Worm (Caenorhabditis elegans) whole organism, midembryonic: Measurements from ENCODE around the gene F43C11.4.

Experiments
- T22C8.4 ChIP-seq: fragments of 200-800 bp; sonication (Bioruptor generic); IDR thresholded peaks from 2 replicates; pipeline ENCODE4 v1.3.6; 2022; ENCODE audit warnings: missing genetic modification characterization, missing compliant biosample characterization
- cog-1 ChIP-seq: sonication (generic microtip); optimal IDR thresholded peaks from 2 replicates; lab custom pipeline; 2016; ENCODE audit warnings: missing genetic modification characterization, missing compliant biosample characterization
- flt-1 ChIP-seq: fragments of 200-800 bp; sonication (Bioruptor generic); IDR thresholded peaks from 2 replicates; pipeline ENCODE4 v1.3.6; 2022; ENCODE audit warnings: missing genetic modification characterization, missing compliant biosample characterization
- klf-2 ChIP-seq: fragments of 200-800 bp; sonication (Bioruptor generic); conservative IDR thresholded peaks from 2 replicates; pipeline ENCODE4 v1.3.6; 2022; ENCODE audit warnings: missing genetic modification reagents, missing genetic modification characterization, missing compliant biosample characterization
- med-1 ChIP-seq: sonication (generic microtip); optimal IDR thresholded peaks from 2 replicates; lab custom pipeline; 2017; ENCODE audit warnings: missing genetic modification characterization, mild to moderate bottlenecking, missing compliant biosample characterization, antibody characterized with exemption, missing genetic modification reagents; ENCODE audit not compliant: insufficient read depth
- ref-1 ChIP-seq: fragments of 200-800 bp; sonication (Bioruptor generic); conservative IDR thresholded peaks from 2 replicates; pipeline ENCODE4 v1.3.6; 2022; ENCODE audit warnings: missing genetic modification reagents, missing genetic modification characterization, missing compliant biosample characterization
- tab-1 ChIP-seq: fragments of 200-800 bp; sonication (Bioruptor generic); IDR thresholded peaks from 2 replicates; pipeline ENCODE4 v1.3.6; 2022; ENCODE audit warnings: missing genetic modification characterization, missing compliant biosample characterization
- ztf-23 ChIP-seq: fragments of 200-800 bp; sonication (Bioruptor generic); IDR thresholded peaks from 2 replicates; pipeline ENCODE4 v1.3.6; 2022; ENCODE audit warnings: missing genetic modification reagents, missing genetic modification characterization, missing compliant biosample characterization
- ztf-29 ChIP-seq: fragments of 200-800 bp; sonication (Bioruptor generic); IDR thresholded peaks from 2 replicates; pipeline ENCODE4 v1.3.6; 2022; ENCODE audit warnings: missing genetic modification reagents, missing genetic modification characterization, missing compliant biosample characterization

The F43C11.4 gene

DNA sequence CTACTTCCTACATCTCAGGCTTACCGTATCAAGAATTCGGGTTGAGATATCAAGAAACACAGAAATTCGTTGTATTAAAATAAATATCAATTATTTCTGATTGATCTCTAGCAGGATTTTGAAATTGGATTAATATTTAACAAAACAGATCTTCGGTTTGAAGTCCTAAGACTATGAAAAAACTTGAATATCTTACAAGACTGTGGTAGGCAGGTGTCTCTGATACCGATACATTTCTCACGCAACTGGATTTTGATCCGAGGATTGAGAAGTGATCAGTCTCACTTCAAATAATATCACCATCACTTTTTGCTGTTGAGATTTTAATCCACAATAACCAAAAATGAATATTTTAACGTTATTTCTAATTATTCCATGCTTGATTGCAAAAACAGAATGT, at the start of gene F43C11.4:
F43C11.4 (plus strand) TSS at position 301 of the 400 bp plus-strand sequence.
- no peak for TF ChIP-seq tab-1 (GFP tag; lab: Robert Waterston, UW)
- no peak for TF ChIP-seq ztf-23 (GFP tag; lab: Robert Waterston, UW)
- TF ChIP-seq ztf-29 (GFP tag; lab: Robert Waterston, UW), result no peak
- TF ChIP-seq cog-1 (tag; lab: Kevin White, UChicago), result no peak
- TF ChIP-seq flt-1, result no peak
- TF ChIP-seq klf-2, result no peak

DNA sequence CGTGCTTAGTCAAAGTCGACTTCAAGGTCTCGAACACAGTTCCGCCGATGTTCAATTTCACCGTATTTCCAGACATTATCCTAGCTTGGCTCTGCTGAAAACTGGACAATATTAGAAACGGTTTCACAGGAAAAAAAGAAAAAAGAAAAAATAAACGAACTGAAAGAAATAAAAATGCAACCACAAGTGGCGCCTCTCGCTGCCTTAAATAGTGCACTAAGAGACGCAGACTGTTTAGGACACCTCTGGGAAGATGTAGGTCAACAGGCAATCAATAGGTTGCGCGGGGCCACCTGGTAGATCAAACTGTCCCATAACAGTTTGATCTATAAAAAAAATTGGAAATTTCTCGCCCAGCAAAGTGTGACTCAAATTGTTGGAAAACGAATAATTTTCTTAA, 48.0 kb upstream of the F43C11.4 start, which contains the start of gene B0281.4:
B0281.4 (minus strand) TSS at position 101 of the 400 bp plus-strand sequence.
- TF ChIP-seq cog-1 (tag; lab: Kevin White, UChicago) (no peak), ztf-29 (GFP tag; lab: Robert Waterston, UW) (no peak), klf-2 (no peak), ref-1 (GFP tag; lab: Robert Waterston, UW) (no peak)

DNA sequence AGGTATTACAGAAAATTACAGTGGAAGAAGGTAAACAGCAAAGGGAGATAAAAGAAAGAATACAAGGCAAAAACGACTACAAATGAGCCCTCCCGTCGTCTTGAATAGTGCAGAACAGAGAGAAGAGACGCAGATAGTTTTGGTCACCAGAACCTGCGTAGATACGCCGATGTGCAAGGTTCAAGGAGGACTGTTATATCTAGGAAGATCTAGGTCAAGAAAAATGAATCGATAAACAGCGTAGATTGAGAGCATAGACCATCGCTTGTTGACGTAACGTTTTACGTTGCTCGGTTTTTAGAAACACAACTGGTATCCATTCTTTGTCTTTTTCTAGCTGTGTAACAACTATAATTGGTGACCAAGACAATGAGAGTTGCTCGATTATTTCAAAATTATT, 45.9 kb upstream of the F43C11.4 start, which contains the start of gene B0281.5:
B0281.5 (minus strand) TSS at position 101 of the 400 bp plus-strand sequence.
- TF ChIP-seq cog-1 (tag; lab: Kevin White, UChicago), result no peak
- no peak for TF ChIP-seq tab-1 (GFP tag; lab: Robert Waterston, UW)
- no peak for TF ChIP-seq T22C8.4
- no peak for TF ChIP-seq ref-1 (GFP tag; lab: Robert Waterston, UW)
- no peak for TF ChIP-seq ztf-23 (GFP tag; lab: Robert Waterston, UW)
- TF ChIP-seq ztf-29 (GFP tag; lab: Robert Waterston, UW), result no peak
- no peak for TF ChIP-seq klf-2
- TF ChIP-seq med-1 (GFP tag; lab: Kevin White, UChicago), result no peak
- TF ChIP-seq flt-1, result no peak

DNA sequence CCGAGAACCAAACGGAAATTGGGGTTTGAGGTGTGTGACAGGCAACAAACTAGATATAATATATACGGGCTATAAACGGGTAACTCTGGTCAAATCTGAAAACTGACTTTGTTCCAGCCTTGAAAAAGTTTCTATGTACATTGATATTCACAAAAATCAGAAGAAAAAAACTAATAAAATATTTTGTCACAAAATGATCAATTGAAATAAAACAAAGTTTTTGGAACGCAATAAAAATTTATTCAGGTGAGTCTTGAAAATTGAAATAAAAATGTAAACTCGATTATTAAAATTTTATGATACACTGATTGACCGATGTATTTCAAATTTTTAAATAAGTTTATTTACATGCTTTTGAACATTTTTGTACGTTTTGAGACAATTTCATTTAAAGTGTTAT, 44.4 kb upstream of the F43C11.4 start, which contains the start of gene B0281.6:
B0281.6 (minus strand) TSS at position 101 of the 400 bp plus-strand sequence.
- no peak for TF ChIP-seq ztf-23 (GFP tag; lab: Robert Waterston, UW)
- TF ChIP-seq med-1 (GFP tag; lab: Kevin White, UChicago), result no peak
- no peak for TF ChIP-seq ztf-29 (GFP tag; lab: Robert Waterston, UW)
- no peak for TF ChIP-seq ref-1 (GFP tag; lab: Robert Waterston, UW)
- TF ChIP-seq cog-1 (tag; lab: Kevin White, UChicago), result no peak
- TF ChIP-seq tab-1 (GFP tag; lab: Robert Waterston, UW), result no peak

DNA sequence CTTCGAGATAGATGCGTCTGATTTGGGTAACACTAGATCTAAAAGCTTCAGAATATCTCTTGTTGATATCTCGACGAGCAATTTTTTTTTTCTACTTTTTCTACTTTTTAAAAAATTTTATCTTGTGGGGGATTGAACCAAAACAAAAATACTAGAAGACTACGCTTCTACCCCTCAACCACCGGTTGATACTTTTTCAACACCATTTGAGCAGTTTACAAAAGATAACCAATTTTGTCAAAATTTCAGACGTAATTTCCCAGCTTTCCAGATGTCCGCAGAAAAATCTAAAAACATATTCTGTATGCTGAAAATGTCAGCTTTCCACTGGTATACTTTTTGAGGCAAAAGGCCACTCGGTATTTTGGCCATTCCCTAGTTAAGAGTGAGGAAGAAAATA, 42.2 kb upstream of the F43C11.4 start:
- TF ChIP-seq tab-1 (GFP tag; lab: Robert Waterston, UW) (no peak), ztf-23 (GFP tag; lab: Robert Waterston, UW) (no peak)

DNA sequence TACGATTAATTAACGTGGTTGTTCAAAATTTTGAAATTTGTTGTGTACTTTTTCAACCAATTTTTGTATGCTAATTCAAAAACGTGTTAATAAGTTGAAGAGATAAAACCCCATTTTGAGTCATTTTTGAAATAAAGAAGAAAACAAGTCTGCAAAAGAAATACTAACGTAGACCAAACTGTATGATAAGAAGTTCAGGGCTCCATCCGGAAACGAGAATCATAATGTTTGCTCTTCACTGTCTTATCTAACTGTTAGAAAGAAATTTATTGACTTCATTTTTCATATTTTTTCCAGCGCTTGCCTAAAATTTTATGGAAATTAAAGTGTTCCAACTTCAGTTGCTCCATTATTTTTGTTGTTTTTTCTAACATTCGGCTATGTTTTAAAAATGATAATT, 41.3 kb upstream of the F43C11.4 start:
- TF ChIP-seq T22C8.4, result no peak
- TF ChIP-seq ztf-23 (GFP tag; lab: Robert Waterston, UW), result no peak
- TF ChIP-seq flt-1, result no peak
- no peak for TF ChIP-seq tab-1 (GFP tag; lab: Robert Waterston, UW)
- TF ChIP-seq ztf-29 (GFP tag; lab: Robert Waterston, UW), result no peak
- TF ChIP-seq med-1 (GFP tag; lab: Kevin White, UChicago), result no peak
- TF ChIP-seq cog-1 (tag; lab: Kevin White, UChicago), result no peak
- TF ChIP-seq klf-2, result no peak
- no peak for TF ChIP-seq ref-1 (GFP tag; lab: Robert Waterston, UW)

DNA sequence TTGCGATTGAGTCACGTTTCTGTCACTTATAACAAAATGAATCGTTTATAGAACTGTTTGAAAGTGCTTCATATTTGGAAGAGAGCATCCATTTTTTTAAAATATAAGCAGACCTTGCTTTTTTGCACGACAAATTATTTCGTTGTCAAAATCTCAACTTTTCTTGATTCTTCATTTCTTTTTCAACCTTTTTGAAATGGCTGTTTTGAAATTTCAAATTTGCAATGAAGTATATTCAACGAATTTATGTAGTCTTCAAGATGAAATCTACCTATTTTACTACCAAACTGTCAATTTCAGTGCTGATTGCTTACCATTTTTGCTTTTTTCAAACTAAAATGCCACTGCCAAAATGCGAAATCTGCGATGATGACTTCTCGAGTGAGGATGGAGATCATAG, 40.0 kb upstream of the F43C11.4 start, which contains the start of gene B0281.3:
B0281.3 (plus strand) TSS at position 301 of the 400 bp plus-strand sequence.
- TF ChIP-seq tab-1 (GFP tag; lab: Robert Waterston, UW), result no peak
- TF ChIP-seq ztf-23 (GFP tag; lab: Robert Waterston, UW), result no peak
- no peak for TF ChIP-seq T22C8.4
- TF ChIP-seq ztf-29 (GFP tag; lab: Robert Waterston, UW), result no peak
- TF ChIP-seq med-1 (GFP tag; lab: Kevin White, UChicago), result no peak
- TF ChIP-seq klf-2, result no peak
- no peak for TF ChIP-seq flt-1

DNA sequence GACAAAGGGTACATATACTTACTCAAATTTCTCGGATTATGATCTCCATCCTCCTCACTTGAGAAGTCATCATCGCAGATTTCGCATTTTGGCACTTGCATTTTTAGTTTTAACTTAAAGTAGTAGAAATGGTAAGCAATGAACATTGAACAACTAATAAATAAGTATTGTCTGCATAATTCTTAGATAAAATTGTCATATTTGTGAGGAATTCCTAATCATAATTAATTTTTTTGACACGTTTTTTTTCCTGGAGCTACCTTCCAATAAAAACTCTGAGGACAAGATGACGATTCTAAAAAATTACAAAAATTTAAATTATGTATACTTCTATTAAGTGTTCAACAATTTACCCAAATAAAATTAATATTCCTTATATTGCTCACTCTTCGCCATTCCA, 34.0 kb upstream of the F43C11.4 start, which contains the start of the genes trim-21 and B0281.1:
trim-21 (minus strand) TSS at position 101 of the 400 bp plus-strand sequence.
B0281.1 (plus strand) TSS at position 321 of the 400 bp plus-strand sequence.
- no peak for TF ChIP-seq T22C8.4
- no peak for TF ChIP-seq cog-1 (tag; lab: Kevin White, UChicago)
- TF ChIP-seq ztf-23 (GFP tag; lab: Robert Waterston, UW), result no peak
- TF ChIP-seq med-1 (GFP tag; lab: Kevin White, UChicago), result no peak
- TF ChIP-seq ztf-29 (GFP tag; lab: Robert Waterston, UW), result no peak
- TF ChIP-seq ref-1 (GFP tag; lab: Robert Waterston, UW), result no peak
- no peak for TF ChIP-seq flt-1
- TF ChIP-seq klf-2, result no peak
- TF ChIP-seq tab-1 (GFP tag; lab: Robert Waterston, UW), result no peak

DNA sequence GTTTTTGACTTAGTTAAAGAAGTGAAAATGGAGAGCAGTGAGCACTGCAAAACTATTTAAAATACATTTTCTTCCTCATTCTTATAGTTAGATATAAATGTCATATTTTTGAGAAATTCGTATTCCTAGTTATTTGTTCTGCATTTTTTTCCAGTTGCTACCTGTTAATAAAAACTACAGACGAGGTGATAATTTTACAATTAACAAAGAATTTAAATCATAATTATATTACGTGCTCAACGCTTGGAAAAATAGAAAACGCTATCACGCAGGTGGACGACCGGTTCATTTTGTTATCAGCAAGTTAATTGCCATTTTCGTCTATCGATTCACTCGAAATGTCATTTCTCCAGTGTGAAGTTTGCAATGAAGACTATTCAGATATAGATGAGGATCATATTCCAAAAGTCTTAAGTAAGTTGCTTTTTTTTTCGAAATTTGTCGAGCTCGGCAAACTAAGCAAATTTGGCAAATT, 28.9 kb upstream of the F43C11.4 start, which contains the start of the genes ZK1240.5 and ZK1240.9:
ZK1240.5 (minus strand) TSS at position 51 of the 475 bp plus-strand sequence.
ZK1240.9 (plus strand) TSS at position 307 of the 475 bp plus-strand sequence.
- TF ChIP-seq T22C8.4 (no peak), ztf-23 (GFP tag; lab: Robert Waterston, UW) (no peak), cog-1 (tag; lab: Kevin White, UChicago) (no peak), klf-2 (no peak)

DNA sequence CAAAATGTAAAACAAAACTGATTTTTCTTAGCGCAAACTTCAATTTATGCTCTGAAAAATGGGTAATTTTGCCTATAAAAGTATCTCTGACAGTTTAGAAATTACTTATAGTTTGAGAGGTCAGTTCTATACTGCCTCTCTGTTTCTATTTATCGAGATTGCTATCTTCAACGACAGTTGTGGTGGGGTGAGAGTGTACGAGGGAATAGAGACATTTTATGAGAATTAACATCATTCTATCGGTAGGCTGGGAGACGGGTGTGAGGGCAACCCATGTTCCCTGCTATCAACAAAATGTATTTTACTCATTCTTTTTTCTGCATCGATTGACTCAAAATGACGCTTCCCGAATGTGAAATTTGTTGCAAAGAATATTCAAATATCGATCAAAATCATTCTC, 26.7 kb upstream of the F43C11.4 start, which contains the start of gene ZK1240.3:
ZK1240.3 (plus strand) TSS at position 238 of the 400 bp plus-strand sequence.
- TF ChIP-seq ref-1 (GFP tag; lab: Robert Waterston, UW) (no peak), tab-1 (GFP tag; lab: Robert Waterston, UW) (no peak), ztf-29 (GFP tag; lab: Robert Waterston, UW) (no peak), flt-1 (no peak), cog-1 (tag; lab: Kevin White, UChicago) (no peak), T22C8.4 (no peak), ztf-23 (GFP tag; lab: Robert Waterston, UW) (no peak), klf-2 (no peak), med-1 (GFP tag; lab: Kevin White, UChicago) (no peak)
